Fruit fly (Drosophila melanogaster) whole organism, prepupa: ENCODE results near the gene Mst84Da.

Experiments used
- Blimp-1 ChIP-seq: fragments of 200-800 bp; sonication (Bioruptor generic); optimal IDR thresholded peaks from 3 replicates; lab custom pipeline; 2017; ENCODE audit warnings: missing biosample characterization, missing genetic modification characterization, mild to moderate bottlenecking, moderate library complexity, missing genetic modification reagents
- CG10631 ChIP-seq: fragments of 200-800 bp; sonication (Bioruptor generic); optimal IDR thresholded peaks from 2 replicates; lab custom pipeline; 2016; ENCODE audit warnings: missing biosample characterization, missing genetic modification characterization
- CG10669 ChIP-seq: fragments of 200-800 bp; sonication (Bioruptor generic); optimal IDR thresholded peaks from 3 replicates; lab custom pipeline; 2018; ENCODE audit warnings: missing biosample characterization, mild to moderate bottlenecking, missing genetic modification characterization, moderate library complexity
- CG11294 ChIP-seq: fragments of 200-800 bp; sonication (Bioruptor generic); IDR thresholded peaks from 2 replicates; pipeline ENCODE4 v1.3.6; 2022; ENCODE audit warnings: missing biosample characterization, missing genetic modification characterization
- CG11762 ChIP-seq: fragments of 200-800 bp; sonication (Bioruptor generic); optimal IDR thresholded peaks from 3 replicates; lab custom pipeline; 2016; ENCODE audit warnings: missing biosample characterization, missing genetic modification characterization; ENCODE audit not compliant: insufficient read depth
- CG11902 ChIP-seq: fragments of 200-800 bp; sonication (Bioruptor generic); optimal IDR thresholded peaks from 3 replicates; lab custom pipeline; 2016; ENCODE audit warnings: missing biosample characterization, missing genetic modification characterization
- CG15336 ChIP-seq: fragments of 200-800 bp; sonication (Bioruptor generic); IDR thresholded peaks from 2 replicates; pipeline ENCODE4 v1.3.6; 2022; ENCODE audit warnings: missing biosample characterization, missing genetic modification characterization
- CG1621 ChIP-seq: fragments of 200-800 bp; sonication (Bioruptor generic); optimal IDR thresholded peaks from 3 replicates; lab custom pipeline; 2018; ENCODE audit warnings: missing biosample characterization, mild to moderate bottlenecking, missing genetic modification characterization
- CG16779 ChIP-seq: fragments of 200-800 bp; sonication (Bioruptor generic); optimal IDR thresholded peaks from 3 replicates; lab custom pipeline; 2017; ENCODE audit warnings: missing biosample characterization, mild to moderate bottlenecking, missing genetic modification characterization
- CG31627 ChIP-seq: fragments of 200-800 bp; sonication (Bioruptor generic); optimal IDR thresholded peaks from 3 replicates; lab custom pipeline; 2016; ENCODE audit warnings: missing biosample characterization, missing genetic modification characterization
- CG32006 ChIP-seq: fragments of 200-800 bp; sonication (Bioruptor generic); optimal IDR thresholded peaks from 3 replicates; lab custom pipeline; 2017; ENCODE audit warnings: missing biosample characterization, mild to moderate bottlenecking, missing genetic modification characterization
- CG34406 ChIP-seq: fragments of 200-800 bp; sonication (Bioruptor generic); optimal IDR thresholded peaks from 3 replicates; lab custom pipeline; 2016; ENCODE audit warnings: missing biosample characterization, missing genetic modification characterization
- CG3919 ChIP-seq: fragments of 200-800 bp; sonication (Bioruptor generic); optimal IDR thresholded peaks from 3 replicates; lab custom pipeline; 2016; ENCODE audit warnings: missing biosample characterization, missing genetic modification characterization
- CG4318 ChIP-seq: fragments of 200-800 bp; sonication (Bioruptor generic); optimal IDR thresholded peaks from 3 replicates; lab custom pipeline; 2017; ENCODE audit warnings: missing biosample characterization, mild to moderate bottlenecking, missing genetic modification characterization
- CG6163 ChIP-seq: fragments of 200-800 bp; sonication (Bioruptor generic); IDR thresholded peaks from 3 replicates; pipeline ENCODE4 v1.3.6; 2022; ENCODE audit warnings: missing biosample characterization, missing genetic modification characterization
- CG6276 ChIP-seq: fragments of 200-800 bp; sonication (Bioruptor generic); optimal IDR thresholded peaks from 2 replicates; lab custom pipeline; 2017; ENCODE audit warnings: missing biosample characterization, mild to moderate bottlenecking, missing genetic modification characterization
- CG6792 ChIP-seq: fragments of 200-800 bp; sonication (Bioruptor generic); optimal IDR thresholded peaks from 3 replicates; lab custom pipeline; 2016; ENCODE audit warnings: missing biosample characterization, missing genetic modification characterization
- CG6808 ChIP-seq: fragments of 200-800 bp; sonication (Bioruptor generic); optimal IDR thresholded peaks from 3 replicates; lab custom pipeline; 2017; ENCODE audit warnings: missing biosample characterization, missing genetic modification characterization, mild to moderate bottlenecking, moderate library complexity, missing genetic modification reagents
- CG6854 ChIP-seq: fragments of 200-800 bp; sonication (Bioruptor generic); optimal IDR thresholded peaks from 2 replicates; lab custom pipeline; 2017; ENCODE audit warnings: missing biosample characterization, mild to moderate bottlenecking, missing genetic modification characterization
- CG7368 ChIP-seq: fragments of 200-800 bp; sonication (Bioruptor generic); optimal IDR thresholded peaks from 3 replicates; lab custom pipeline; 2016; ENCODE audit warnings: missing biosample characterization, missing genetic modification characterization
- CG8119 ChIP-seq: fragments of 200-800 bp; sonication (Bioruptor generic); IDR thresholded peaks from 3 replicates; pipeline ENCODE4 v1.3.6; 2022; ENCODE audit warnings: missing biosample characterization, missing genetic modification characterization
- CG8319 ChIP-seq: fragments of 200-800 bp; sonication (Bioruptor generic); optimal IDR thresholded peaks from 3 replicates; lab custom pipeline; 2016; ENCODE audit warnings: missing biosample characterization, missing genetic modification characterization
- CG8632 ChIP-seq: fragments of 200-800 bp; sonication (Bioruptor generic); optimal IDR thresholded peaks from 3 replicates; lab custom pipeline; 2016; ENCODE audit warnings: missing biosample characterization, missing genetic modification characterization
- Eip75B ChIP-seq: fragments of 200-800 bp; sonication (Bioruptor generic); optimal IDR thresholded peaks from 3 replicates; lab custom pipeline; 2016; ENCODE audit warnings: missing biosample characterization, missing genetic modification characterization
- Eip78C ChIP-seq: fragments of 200-800 bp; sonication (Bioruptor generic); peaks from one replicate; lab custom pipeline; 2016; ENCODE audit warnings: missing biosample characterization, missing genetic modification characterization
- Eip93F ChIP-seq: fragments of 200-800 bp; sonication (Bioruptor generic); optimal IDR thresholded peaks from 2 replicates; lab custom pipeline; 2016; ENCODE audit warnings: missing biosample characterization, mild to moderate bottlenecking, missing genetic modification characterization
- Ets21C ChIP-seq: fragments of 200-800 bp; sonication (Bioruptor generic); optimal IDR thresholded peaks from 3 replicates; lab custom pipeline; 2016; ENCODE audit warnings: missing biosample characterization, missing genetic modification characterization
- Ets96B ChIP-seq: fragments of 200-800 bp; optimal IDR thresholded peaks from 2 replicates; lab custom pipeline; 2019; ENCODE audit warnings: missing biosample characterization, mild to moderate bottlenecking, missing genetic modification characterization, moderate library complexity
- Gug ChIP-seq: fragments of 200-800 bp; sonication (Bioruptor generic); IDR thresholded peaks from 2 replicates; pipeline ENCODE4 v1.3.6; 2022; ENCODE audit warnings: missing biosample characterization, missing genetic modification characterization
- Hr38 ChIP-seq: sonication (Bioruptor generic); optimal IDR thresholded peaks from 2 replicates; lab custom pipeline; 2016; ENCODE audit warnings: missing biosample characterization, missing genetic modification characterization
- Hr39 ChIP-seq: fragments of 200-800 bp; sonication (Bioruptor generic); optimal IDR thresholded peaks from 2 replicates; lab custom pipeline; 2016; ENCODE audit warnings: missing biosample characterization, missing genetic modification characterization
- Met ChIP-seq: fragments of 200-800 bp; sonication (Bioruptor generic); optimal IDR thresholded peaks from 3 replicates; lab custom pipeline; 2016; ENCODE audit warnings: missing biosample characterization, missing genetic modification characterization
- OdsH ChIP-seq: fragments of 200-800 bp; sonication (Bioruptor generic); optimal IDR thresholded peaks from 3 replicates; lab custom pipeline; 2016; ENCODE audit warnings: missing biosample characterization, missing genetic modification characterization
- Smox ChIP-seq: fragments of 200-800 bp; sonication (Bioruptor generic); optimal IDR thresholded peaks from 3 replicates; lab custom pipeline; 2016; ENCODE audit warnings: missing biosample characterization, missing genetic modification characterization
- Sox14 ChIP-seq: fragments of 200-800 bp; sonication (Bioruptor generic); optimal IDR thresholded peaks from 3 replicates; lab custom pipeline; 2016; ENCODE audit warnings: missing biosample characterization, missing genetic modification characterization
- acj6 ChIP-seq: fragments of 200-800 bp; sonication (Bioruptor generic); optimal IDR thresholded peaks from 3 replicates; lab custom pipeline; 2016; ENCODE audit warnings: missing biosample characterization, missing genetic modification characterization
- cyc ChIP-seq: fragments of 200-800 bp; sonication (Bioruptor generic); optimal IDR thresholded peaks from 3 replicates; lab custom pipeline; 2016; ENCODE audit warnings: missing biosample characterization, missing genetic modification characterization
- dac ChIP-seq: fragments of 200-800 bp; sonication (Bioruptor generic); optimal IDR thresholded peaks from 2 replicates; lab custom pipeline; 2017; ENCODE audit warnings: missing biosample characterization, mild to moderate bottlenecking, missing genetic modification characterization
- eg ChIP-seq: fragments of 200-800 bp; sonication (Bioruptor generic); IDR thresholded peaks from 3 replicates; pipeline ENCODE4 v1.3.6; 2022; ENCODE audit warnings: missing biosample characterization, missing genetic modification characterization
- fd59A ChIP-seq: fragments of 200-800 bp; sonication (Bioruptor generic); optimal IDR thresholded peaks from 2 replicates; lab custom pipeline; 2017; ENCODE audit warnings: missing biosample characterization, mild to moderate bottlenecking, missing genetic modification characterization, missing genetic modification reagents
- fd85E ChIP-seq: fragments of 200-800 bp; sonication (Bioruptor generic); optimal IDR thresholded peaks from 3 replicates; lab custom pipeline; 2016; ENCODE audit warnings: missing biosample characterization, missing genetic modification characterization
- fkh ChIP-seq: fragments of 200-800 bp; sonication (Bioruptor generic); optimal IDR thresholded peaks from 3 replicates; lab custom pipeline; 2017; ENCODE audit warnings: missing biosample characterization, mild to moderate bottlenecking, missing genetic modification characterization, moderate library complexity
- lz ChIP-seq: fragments of 200-800 bp; sonication (Bioruptor generic); optimal IDR thresholded peaks from 3 replicates; lab custom pipeline; 2016; ENCODE audit warnings: missing biosample characterization, missing genetic modification characterization
- net ChIP-seq: fragments of 200-800 bp; sonication (Bioruptor generic); optimal IDR thresholded peaks from 3 replicates; lab custom pipeline; 2016; ENCODE audit warnings: missing biosample characterization, missing genetic modification characterization
- pdm3 ChIP-seq: fragments of 200-800 bp; sonication (Bioruptor generic); optimal IDR thresholded peaks from 3 replicates; lab custom pipeline; 2016; ENCODE audit warnings: missing biosample characterization, missing genetic modification characterization
- salr ChIP-seq, 2 experiments: fragments of 200-800 bp; sonication (Bioruptor generic); optimal IDR thresholded peaks; 3 replicates each; lab custom pipeline; 2016 to 2018; ENCODE audit warnings: missing biosample characterization in 2 of 2, missing genetic modification characterization in 2 of 2, mild to moderate bottlenecking in 1 of 2
- spab ChIP-seq: fragments of 200-800 bp; sonication (Bioruptor generic); optimal IDR thresholded peaks from 2 replicates; lab custom pipeline; 2017; ENCODE audit warnings: missing biosample characterization, mild to moderate bottlenecking, missing genetic modification characterization, missing genetic modification reagents
- ss ChIP-seq, 2 experiments: fragments of 200-800 bp; sonication (Bioruptor generic); optimal IDR thresholded peaks; 2 replicates in 1 of 2; 3 replicates in 1 of 2; lab custom pipeline; 2017 to 2018; ENCODE audit warnings: mild to moderate bottlenecking in 2 of 2, missing biosample characterization in 2 of 2, missing genetic modification characterization in 2 of 2, moderate library complexity in 1 of 2
- svp ChIP-seq: fragments of 200-800 bp; sonication (Bioruptor generic); peaks from one replicate; lab custom pipeline; 2016; ENCODE audit warnings: missing biosample characterization, missing genetic modification characterization
- topi ChIP-seq: fragments of 200-800 bp; sonication (Bioruptor generic); optimal IDR thresholded peaks from 3 replicates; lab custom pipeline; 2016; ENCODE audit warnings: missing biosample characterization, missing genetic modification characterization
- vri ChIP-seq: fragments of 200-800 bp; sonication (Bioruptor generic); optimal IDR thresholded peaks from 3 replicates; lab custom pipeline; 2016; ENCODE audit warnings: missing biosample characterization, mild to moderate bottlenecking, missing genetic modification characterization

Mst84Da gene

DNA sequence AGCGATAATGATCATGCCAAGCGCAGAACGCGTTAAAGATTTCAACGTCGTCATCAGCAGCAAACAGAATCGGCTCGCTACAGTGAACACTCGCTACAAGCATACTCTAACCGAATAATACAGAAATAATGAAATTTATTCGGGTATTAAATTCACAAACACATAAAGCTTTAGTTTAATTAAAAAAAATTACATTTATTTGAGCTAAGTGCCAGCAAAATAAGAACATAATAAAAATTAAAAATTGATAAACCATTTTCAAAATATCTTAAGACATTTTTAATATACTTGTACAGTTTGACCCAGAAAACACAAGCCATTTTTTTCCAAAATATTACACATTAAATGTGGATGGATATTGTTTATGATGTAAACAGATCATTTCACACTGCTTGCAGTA lies 39.5 kb upstream of the Mst84Da start (continued):
- TF ChIP-seq CG3919 = peak; percentile 28
- TF ChIP-seq eg = no peak
- no peak for TF ChIP-seq CG8119 (GFP tag; lab: Robert Waterston, UW)

DNA sequence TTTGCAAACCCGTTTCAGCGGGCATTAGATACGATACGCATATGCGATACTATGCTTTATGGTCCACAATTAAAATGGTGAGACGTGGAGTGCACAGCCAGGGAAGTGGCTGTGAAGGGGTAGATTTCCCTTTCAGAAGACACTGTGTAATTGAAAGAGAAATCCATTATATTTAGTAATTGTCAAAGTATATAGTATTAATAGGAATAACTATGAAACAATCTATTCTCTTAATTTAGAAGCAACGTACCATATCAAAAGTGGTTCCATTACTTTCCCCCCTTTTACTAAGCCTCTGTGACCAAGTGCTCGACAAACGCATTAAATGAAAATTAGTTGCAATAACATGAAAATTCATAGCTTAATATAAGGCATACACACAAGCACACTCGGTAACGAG lies 35.0 kb upstream of the Mst84Da start:
- TF ChIP-seq lz (GFP tag; lab: Kevin White, UChicago) = no peak
- no peak for TF ChIP-seq fd59A
- no peak for TF ChIP-seq svp
- TF ChIP-seq CG16779 (tag; lab: Kevin White, UChicago) = no peak
- TF ChIP-seq acj6 (GFP tag; lab: Kevin White, UChicago) = no peak
- TF ChIP-seq CG15336 (GFP tag; lab: Robert Waterston, UW) = peak; percentile 74
- no peak for TF ChIP-seq CG8632 (GFP tag; lab: Kevin White, UChicago)
- no peak for TF ChIP-seq CG6792 (GFP tag; lab: Kevin White, UChicago)
- TF ChIP-seq CG11294 (GFP tag; lab: Robert Waterston, UW) = no peak
- TF ChIP-seq Met (GFP tag; lab: Kevin White, UChicago) = no peak
- no peak for TF ChIP-seq CG8319 (GFP tag; lab: Kevin White, UChicago)
- no peak for TF ChIP-seq CG11762 (GFP tag; lab: Kevin White, UChicago)
- TF ChIP-seq Eip78C (GFP tag; lab: Kevin White, UChicago) = peak; percentile 63
- no peak for TF ChIP-seq fkh
- TF ChIP-seq CG6163 = 0 out of 3 replicates have a peak, but pooled peaks have one; percentile 18
- TF ChIP-seq Sox14 (GFP tag; lab: Kevin White, UChicago) = no peak
- TF ChIP-seq cyc (GFP tag; lab: Kevin White, UChicago) = no peak
- TF ChIP-seq Hr38 (GFP tag; lab: Kevin White, UChicago) = no peak
- TF ChIP-seq pdm3 (GFP tag; lab: Kevin White, UChicago) = peak; percentile 26
- no peak for TF ChIP-seq Blimp-1 (GFP tag; lab: Kevin White, UChicago)
- TF ChIP-seq Eip93F (GFP tag; lab: Kevin White, UChicago) = no peak
- TF ChIP-seq CG31627 = no peak
- no peak for TF ChIP-seq spab (GFP tag; lab: Kevin White, UChicago)
- TF ChIP-seq Eip75B (GFP tag; lab: Kevin White, UChicago) = no peak
- TF ChIP-seq CG3919 = no peak
- TF ChIP-seq Gug (GFP tag; lab: Robert Waterston, UW) = peak; percentile 53; the same call in 1 of the 2 replicates
- peak; percentile 67 for TF ChIP-seq CG6276 (GFP tag; lab: Kevin White, UChicago)
- peak; percentile 59 for TF ChIP-seq CG4318
- no peak for TF ChIP-seq net (GFP tag; lab: Kevin White, UChicago)
- no peak for TF ChIP-seq Smox
- TF ChIP-seq CG10631 (GFP tag; lab: Kevin White, UChicago) = no peak
- peak; percentile 11 for TF ChIP-seq OdsH (GFP tag; lab: Kevin White, UChicago)
- no peak for TF ChIP-seq vri (GFP tag; lab: Kevin White, UChicago)
- no peak for TF ChIP-seq CG6808
- no peak for TF ChIP-seq CG1621 (tag; lab: Kevin White, UChicago)
- no peak for TF ChIP-seq CG7368 (GFP tag; lab: Kevin White, UChicago)
- TF ChIP-seq ss (GFP tag; optimal IDR thresholded peaks at IDR 0.05; lab: Kevin White, UChicago) = no peak
- TF ChIP-seq CG6854 (GFP tag; lab: Kevin White, UChicago) = no peak
- peak in 1 of 2 experiments; percentile 2 for TF ChIP-seq salr (GFP tag; optimal IDR thresholded peaks at IDR 0.05; lab: Kevin White, UChicago)
- TF ChIP-seq topi (GFP tag; lab: Kevin White, UChicago) = no peak
- no peak for TF ChIP-seq Hr39
- peak; percentile 70; the same call in 2 of the 3 replicates for TF ChIP-seq CG8119 (GFP tag; lab: Robert Waterston, UW)
- no peak for TF ChIP-seq fd85E
- TF ChIP-seq eg = peak; percentile 75
- no peak for TF ChIP-seq CG11902 (GFP tag; lab: Kevin White, UChicago)
- TF ChIP-seq CG34406 = no peak
- no peak for TF ChIP-seq Ets96B (tag; lab: Kevin White, UChicago)
- TF ChIP-seq Ets21C (GFP tag; lab: Kevin White, UChicago) = no peak
- peak; percentile 78 for TF ChIP-seq CG32006 (GFP tag; lab: Kevin White, UChicago)
- no peak for TF ChIP-seq CG10669 (GFP tag; lab: Kevin White, UChicago)
- TF ChIP-seq dac (GFP tag; lab: Kevin White, UChicago) = peak; percentile 61
